Worm (Caenorhabditis elegans) whole organism, mixed stage, embryonic: ENCODE data around the gene Y32H12A.8.

Source experiments
- blmp-1 ChIP-seq: fragments of 150-350 bp; optimal IDR thresholded peaks from 2 replicates; lab custom pipeline; 2014; ENCODE audit warnings: missing biosample characterization, missing genetic modification characterization
- ceh-83 ChIP-seq: fragments of 200-800 bp; sonication (Bioruptor generic); optimal IDR thresholded peaks from 2 replicates; lab custom pipeline; 2018; ENCODE audit warnings: mild to moderate bottlenecking, missing genetic modification characterization, missing compliant biosample characterization
- ces-1 ChIP-seq: fragments of 150-350 bp; optimal IDR thresholded peaks from 2 replicates; lab custom pipeline; 2014; ENCODE audit warnings: missing biosample characterization, missing genetic modification reagents, missing genetic modification characterization
- cnd-1 ChIP-seq: fragments of 200-800 bp; sonication (Bioruptor generic); optimal IDR thresholded peaks from 2 replicates; lab custom pipeline; 2018; ENCODE audit warnings: mild to moderate bottlenecking, missing genetic modification characterization, missing compliant biosample characterization
- drap-1 ChIP-seq: fragments of 200-800 bp; sonication (Bioruptor generic); optimal IDR thresholded peaks from 3 replicates; lab custom pipeline; 2018; ENCODE audit warnings: mild to moderate bottlenecking, missing genetic modification characterization, missing compliant biosample characterization
- elt-1 ChIP-seq: sonication (generic microtip); optimal IDR thresholded peaks from 2 replicates; lab custom pipeline; 2017; ENCODE audit warnings: missing genetic modification characterization, mild to moderate bottlenecking, missing compliant biosample characterization, antibody characterized with exemption, moderate library complexity, borderline replicate concordance; ENCODE audit not compliant: insufficient read depth
- flh-1 ChIP-seq: fragments of 200-800 bp; sonication (Bioruptor generic); optimal IDR thresholded peaks from 2 replicates; lab custom pipeline; 2018; ENCODE audit warnings: mild to moderate bottlenecking, missing genetic modification characterization, moderate library complexity, missing compliant biosample characterization
- ham-2 ChIP-seq: fragments of 200-800 bp; sonication (Bioruptor generic); optimal IDR thresholded peaks from 2 replicates; lab custom pipeline; 2018; ENCODE audit warnings: mild to moderate bottlenecking, missing genetic modification characterization, missing compliant biosample characterization
- hlh-1 ChIP-seq: fragments of 150-350 bp; optimal IDR thresholded peaks from 2 replicates; lab custom pipeline; 2014; ENCODE audit warnings: missing biosample characterization, missing genetic modification reagents, missing genetic modification characterization
- mep-1 ChIP-seq: fragments of 150-350 bp; optimal IDR thresholded peaks from 2 replicates; lab custom pipeline; 2017; ENCODE audit warnings: missing biosample characterization, missing genetic modification reagents, missing genetic modification characterization, inconsistent platforms
- nhr-2 ChIP-seq: fragments of 150-350 bp; optimal IDR thresholded peaks from 2 replicates; lab custom pipeline; 2014; ENCODE audit warnings: missing biosample characterization, missing genetic modification characterization
- nhr-28 ChIP-seq: fragments of 150-350 bp; optimal IDR thresholded peaks from 2 replicates; lab custom pipeline; 2014; ENCODE audit warnings: missing biosample characterization, missing genetic modification characterization
- nhr-76 ChIP-seq: sonication (generic microtip); optimal IDR thresholded peaks from 2 replicates; lab custom pipeline; 2017; ENCODE audit warnings: missing biosample characterization, missing genetic modification characterization
- pha-4 ChIP-seq: fragments of 150-350 bp; optimal IDR thresholded peaks from 2 replicates; lab custom pipeline; 2018; ENCODE audit warnings: missing biosample characterization, missing genetic modification reagents, missing genetic modification characterization
- sem-2 ChIP-seq: fragments of 200-800 bp; sonication (Bioruptor generic); optimal IDR thresholded peaks from 2 replicates; lab custom pipeline; 2018; ENCODE audit warnings: mild to moderate bottlenecking, missing genetic modification characterization, missing compliant biosample characterization
- sptf-1 ChIP-seq: sonication (generic microtip); optimal IDR thresholded peaks from 2 replicates; lab custom pipeline; 2017; ENCODE audit warnings: mild to moderate bottlenecking, missing genetic modification characterization, moderate library complexity, missing compliant biosample characterization
- unc-62 ChIP-seq: fragments of 150-350 bp; optimal IDR thresholded peaks from 2 replicates; lab custom pipeline; 2014; ENCODE audit warnings: missing biosample characterization, missing genetic modification reagents, missing genetic modification characterization
- ztf-11 ChIP-seq: fragments of 150-350 bp; optimal IDR thresholded peaks from 2 replicates; lab custom pipeline; 2014; ENCODE audit warnings: missing biosample characterization, missing genetic modification characterization

The Y32H12A.8 gene

DNA sequence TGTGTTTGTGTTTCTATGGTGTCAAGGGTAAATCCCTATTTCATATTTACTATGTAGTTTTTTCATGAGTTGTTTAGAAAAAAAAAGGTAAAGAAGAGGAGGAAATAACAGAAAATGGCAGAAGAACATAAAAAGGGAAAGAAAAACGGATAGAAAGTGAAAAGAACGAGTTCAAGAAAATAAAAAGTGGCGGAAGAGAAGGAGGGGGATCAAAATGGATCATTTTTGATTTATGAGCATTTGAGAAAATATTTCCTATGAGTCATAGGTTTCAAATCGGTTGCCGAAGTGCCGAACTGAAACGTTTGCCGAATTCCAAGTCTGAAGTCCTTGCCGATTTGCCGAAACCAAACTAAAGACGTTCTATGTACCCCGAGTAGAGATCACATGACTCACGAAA is 67.0 kb downstream of the Y32H12A.8 start:
- TF ChIP-seq unc-62 (GFP tag; lab: Kevin White, UChicago) (no peak), blmp-1 (tag; lab: Kevin White, UChicago) (no peak), pha-4 (tag; lab: Kevin White, UChicago) (no peak), ztf-11 (tag; lab: Kevin White, UChicago) (no peak), mep-1 (no peak), drap-1 (GFP tag; lab: Kevin White, UChicago) (no peak), nhr-76 (tag; lab: Kevin White, UChicago) (no peak), ham-2 (GFP tag; lab: Kevin White, UChicago) (no peak), flh-1 (GFP tag; lab: Kevin White, UChicago) (no peak), sptf-1 (no peak), nhr-2 (tag; lab: Kevin White, UChicago) (no peak), ceh-83 (GFP tag; lab: Kevin White, UChicago) (no peak), elt-1 (tag; lab: Kevin White, UChicago) (no peak), hlh-1 (no peak), nhr-28 (no peak), ces-1 (GFP tag; lab: Kevin White, UChicago) (no peak), sem-2 (no peak), cnd-1 (tag; lab: Kevin White, UChicago) (no peak)
- TF ChIP-seq, all 35 proteins: peak for 0
